Fruit fly (Drosophila melanogaster) whole organism, embryonic: ENCODE data around the gene RfC3.

Experiments used
- Antp ChIP-seq: fragments of 200-800 bp; sonication (Bioruptor generic); optimal IDR thresholded peaks from 3 replicates; lab custom pipeline; 2016; ENCODE audit warnings: missing biosample characterization, missing genetic modification characterization
- Atf6 ChIP-seq: fragments of 200-800 bp; sonication (Bioruptor generic); IDR thresholded peaks from 2 replicates; pipeline ENCODE4 v1.3.6; 2022; ENCODE audit warnings: missing biosample characterization, missing genetic modification characterization
- CG1024 ChIP-seq: fragments of 200-800 bp; sonication (Bioruptor generic); IDR thresholded peaks from 2 replicates; pipeline ENCODE4 v1.3.6; 2022; ENCODE audit warnings: missing biosample characterization, missing genetic modification characterization
- CG10462 ChIP-seq: fragments of 200-800 bp; sonication (Bioruptor generic); optimal IDR thresholded peaks from 2 replicates; lab custom pipeline; 2016; ENCODE audit warnings: missing biosample characterization, missing genetic modification characterization
- CG10979 ChIP-seq: fragments of 200-800 bp; sonication (Bioruptor generic); optimal IDR thresholded peaks from 2 replicates; lab custom pipeline; 2018; ENCODE audit warnings: missing biosample characterization, mild to moderate bottlenecking, missing genetic modification characterization, moderate library complexity
- CG11504 ChIP-seq: fragments of 200-800 bp; sonication (Bioruptor generic); optimal IDR thresholded peaks from 3 replicates; lab custom pipeline; 2019; ENCODE audit warnings: missing biosample characterization, mild to moderate bottlenecking, missing genetic modification characterization, moderate library complexity
- CG12744 ChIP-seq: fragments of 200-800 bp; sonication (Bioruptor generic); optimal IDR thresholded peaks from 2 replicates; lab custom pipeline; 2016; ENCODE audit warnings: missing biosample characterization, missing genetic modification characterization
- CG1603 ChIP-seq: fragments of 200-800 bp; sonication (Bioruptor generic); optimal IDR thresholded peaks from 2 replicates; lab custom pipeline; 2019; ENCODE audit warnings: missing biosample characterization, mild to moderate bottlenecking, missing genetic modification characterization, moderate library complexity
- CG17612 ChIP-seq: fragments of 200-800 bp; sonication (Bioruptor generic); IDR thresholded peaks from 2 replicates; pipeline ENCODE4 v1.3.6; 2022; ENCODE audit warnings: missing biosample characterization, missing genetic modification characterization
- CG30431 ChIP-seq: fragments of 200-800 bp; sonication (Bioruptor generic); optimal IDR thresholded peaks from 2 replicates; lab custom pipeline; 2017; ENCODE audit warnings: missing biosample characterization, missing genetic modification characterization
- CG3838 ChIP-seq: fragments of 200-800 bp; sonication (Bioruptor generic); optimal IDR thresholded peaks from 3 replicates; lab custom pipeline; 2016; ENCODE audit warnings: missing biosample characterization, missing genetic modification characterization
- CG42726 ChIP-seq: fragments of 200-800 bp; sonication (Bioruptor generic); IDR thresholded peaks from 2 replicates; pipeline ENCODE4 v1.3.6; 2022; ENCODE audit warnings: missing biosample characterization, missing genetic modification characterization; ENCODE audit not compliant: partially characterized antibody
- CG43689 ChIP-seq: fragments of 200-800 bp; sonication (Bioruptor generic); IDR thresholded peaks from 2 replicates; pipeline ENCODE4 v1.3.6; 2022; ENCODE audit warnings: missing biosample characterization, missing genetic modification characterization
- CG4707 ChIP-seq: fragments of 200-800 bp; sonication (Bioruptor generic); optimal IDR thresholded peaks from 2 replicates; lab custom pipeline; 2018; ENCODE audit warnings: missing biosample characterization, mild to moderate bottlenecking, missing genetic modification characterization, moderate library complexity
- CG4820 ChIP-seq: fragments of 200-800 bp; sonication (Bioruptor generic); optimal IDR thresholded peaks from 3 replicates; lab custom pipeline; 2016; ENCODE audit warnings: missing biosample characterization, missing genetic modification characterization
- CG7839 ChIP-seq: fragments of 200-800 bp; sonication (Bioruptor generic); optimal IDR thresholded peaks from 3 replicates; lab custom pipeline; 2018; ENCODE audit warnings: missing biosample characterization, mild to moderate bottlenecking, missing genetic modification characterization, moderate library complexity
- CG9797 ChIP-seq: fragments of 200-800 bp; sonication (Bioruptor generic); optimal IDR thresholded peaks from 3 replicates; lab custom pipeline; 2018; ENCODE audit warnings: missing biosample characterization, mild to moderate bottlenecking, missing genetic modification characterization
- CTCF ChIP-seq: fragments of 200-800 bp; sonication (Bioruptor generic); optimal IDR thresholded peaks from 2 replicates; lab custom pipeline; 2017; ENCODE audit warnings: missing biosample characterization, mild to moderate bottlenecking, missing genetic modification characterization, moderate library complexity
- D ChIP-seq, 2 experiments: fragments of 200-800 bp in 1 of 2; fragments of >200 bp in 1 of 2; sonication (Bioruptor generic) in 1 of 2; optimal IDR thresholded peaks; 2 replicates in 1 of 2; 3 replicates in 1 of 2; lab custom pipeline; 2017; ENCODE audit warnings: mild to moderate bottlenecking in 1 of 2, missing biosample characterization in 1 of 2, missing genetic modification characterization in 1 of 2, missing genetic modification reagents in 1 of 2
- Deaf1 ChIP-seq: fragments of 200-800 bp; optimal IDR thresholded peaks from 3 replicates; lab custom pipeline; 2019; ENCODE audit warnings: missing biosample characterization, mild to moderate bottlenecking, missing genetic modification characterization, moderate library complexity
- ERR ChIP-seq: fragments of 200-800 bp; sonication (Bioruptor generic); optimal IDR thresholded peaks from 2 replicates; lab custom pipeline; 2016; ENCODE audit warnings: missing biosample characterization, missing genetic modification characterization
- Elba2 ChIP-seq: fragments of 200-800 bp; sonication (Bioruptor generic); optimal IDR thresholded peaks from 3 replicates; lab custom pipeline; 2016; ENCODE audit warnings: missing biosample characterization, missing genetic modification characterization
- Hey ChIP-seq: fragments of 200-800 bp; sonication (Bioruptor generic); optimal IDR thresholded peaks from 3 replicates; lab custom pipeline; 2018; ENCODE audit warnings: missing biosample characterization, mild to moderate bottlenecking, missing genetic modification characterization
- Hsf ChIP-seq: fragments of 200-800 bp; sonication (Bioruptor generic); optimal IDR thresholded peaks from 3 replicates; lab custom pipeline; 2016; ENCODE audit warnings: missing biosample characterization, missing genetic modification characterization
- Kr ChIP-seq: fragments of 200-800 bp; sonication (Bioruptor generic); optimal IDR thresholded peaks from 2 replicates; lab custom pipeline; 2017; ENCODE audit warnings: missing biosample characterization, mild to moderate bottlenecking, missing genetic modification characterization
- Lhr ChIP-seq: fragments of 200-800 bp; sonication (Bioruptor generic); optimal IDR thresholded peaks from 3 replicates; lab custom pipeline; 2017; ENCODE audit warnings: mild to moderate bottlenecking, missing biosample characterization, missing genetic modification reagents, missing genetic modification characterization
- MBD-R2 ChIP-seq: fragments of 200-800 bp; sonication (Bioruptor generic); IDR thresholded peaks from 2 replicates; pipeline ENCODE4 v1.3.6; 2022; ENCODE audit warnings: missing biosample characterization, missing genetic modification characterization
- Myb ChIP-seq: fragments of 200-800 bp; sonication (Bioruptor generic); optimal IDR thresholded peaks from 2 replicates; lab custom pipeline; 2016; ENCODE audit warnings: missing biosample characterization, missing genetic modification characterization
- Poxn ChIP-seq: fragments of 200-800 bp; sonication (Bioruptor generic); IDR thresholded peaks from 2 replicates; pipeline ENCODE4 v1.3.6; 2022; ENCODE audit warnings: missing biosample characterization, missing genetic modification characterization
- Side ChIP-seq: fragments of 200-800 bp; sonication (Bioruptor generic); optimal IDR thresholded peaks from 2 replicates; lab custom pipeline; 2016; ENCODE audit warnings: missing biosample characterization, missing genetic modification characterization
- Sin3A ChIP-seq: fragments of >200 bp; optimal IDR thresholded peaks from 2 replicates; lab custom pipeline; 2018
- Xbp1 ChIP-seq: fragments of 200-800 bp; sonication (Bioruptor generic); optimal IDR thresholded peaks from 3 replicates; lab custom pipeline; 2016; ENCODE audit warnings: missing biosample characterization, mild to moderate bottlenecking, missing genetic modification characterization
- abd-A ChIP-seq: fragments of 200-800 bp; sonication (Bioruptor generic); optimal IDR thresholded peaks from 3 replicates; lab custom pipeline; 2019; ENCODE audit warnings: missing biosample characterization, mild to moderate bottlenecking, missing genetic modification characterization, moderate library complexity
- al ChIP-seq: fragments of 200-800 bp; sonication (Bioruptor generic); IDR thresholded peaks from 2 replicates; pipeline ENCODE4 v1.3.6; 2022; ENCODE audit warnings: missing biosample characterization, missing genetic modification characterization
- az2 ChIP-seq: fragments of 200-800 bp; sonication (Bioruptor generic); optimal IDR thresholded peaks from 3 replicates; lab custom pipeline; 2016; ENCODE audit warnings: missing biosample characterization, missing genetic modification characterization
- bab2 ChIP-seq: fragments of 200-800 bp; sonication (Bioruptor generic); optimal IDR thresholded peaks from 2 replicates; lab custom pipeline; 2016; ENCODE audit warnings: missing biosample characterization, missing genetic modification characterization
- bbx ChIP-seq: fragments of 200-800 bp; sonication (Bioruptor generic); IDR thresholded peaks from 2 replicates; pipeline ENCODE4 v1.3.6; 2022; ENCODE audit warnings: missing biosample characterization, missing genetic modification characterization; ENCODE audit not compliant: partially characterized antibody
- cg ChIP-seq: fragments of 200-800 bp; sonication (Bioruptor generic); optimal IDR thresholded peaks from 3 replicates; lab custom pipeline; 2019; ENCODE audit warnings: missing biosample characterization, mild to moderate bottlenecking, missing genetic modification characterization, moderate library complexity
- corto ChIP-seq: fragments of 200-800 bp; sonication (Bioruptor generic); optimal IDR thresholded peaks from 2 replicates; lab custom pipeline; 2016; ENCODE audit warnings: missing biosample characterization, mild to moderate bottlenecking, missing genetic modification characterization, moderate library complexity
- danr ChIP-seq: fragments of 200-800 bp; sonication (Bioruptor generic); IDR thresholded peaks from 2 replicates; pipeline ENCODE4 v1.3.6; 2022; ENCODE audit warnings: missing biosample characterization, missing genetic modification characterization
- gcm2 ChIP-seq: fragments of 200-800 bp; sonication (Bioruptor generic); optimal IDR thresholded peaks from 2 replicates; lab custom pipeline; 2016; ENCODE audit warnings: missing biosample characterization, missing genetic modification characterization
- gsb ChIP-seq: fragments of 200-800 bp; sonication (Bioruptor generic); IDR thresholded peaks from 2 replicates; pipeline ENCODE4 v1.3.6; 2022; ENCODE audit warnings: missing biosample characterization, missing genetic modification characterization
- gsb-n ChIP-seq: fragments of 200-800 bp; sonication (Bioruptor generic); optimal IDR thresholded peaks from 3 replicates; lab custom pipeline; 2018; ENCODE audit warnings: missing biosample characterization, mild to moderate bottlenecking, missing genetic modification characterization
- ind ChIP-seq: fragments of 200-800 bp; sonication (Bioruptor generic); optimal IDR thresholded peaks from 3 replicates; lab custom pipeline; 2016; ENCODE audit warnings: missing biosample characterization, missing genetic modification characterization
- nom ChIP-seq: fragments of 200-800 bp; sonication (Bioruptor generic); optimal IDR thresholded peaks from 2 replicates; lab custom pipeline; 2017; ENCODE audit warnings: missing biosample characterization, missing genetic modification characterization, mild to moderate bottlenecking, moderate library complexity, missing genetic modification reagents
- org-1 ChIP-seq: fragments of 200-800 bp; sonication (Bioruptor generic); optimal IDR thresholded peaks from 2 replicates; lab custom pipeline; 2017; ENCODE audit warnings: missing biosample characterization, missing genetic modification characterization
- peb ChIP-seq: fragments of 200-800 bp; sonication (Bioruptor generic); IDR thresholded peaks from 2 replicates; pipeline ENCODE4 v1.3.6; 2022; ENCODE audit warnings: missing biosample characterization, missing genetic modification characterization
- repo ChIP-seq: fragments of 200-800 bp; sonication (Bioruptor generic); optimal IDR thresholded peaks from 2 replicates; lab custom pipeline; 2016; ENCODE audit warnings: missing biosample characterization, missing genetic modification characterization
- schlank ChIP-seq: fragments of 200-800 bp; sonication (Bioruptor generic); optimal IDR thresholded peaks from 2 replicates; lab custom pipeline; 2018; ENCODE audit warnings: missing biosample characterization, mild to moderate bottlenecking, missing genetic modification characterization
- stwl ChIP-seq: fragments of 200-800 bp; sonication (Bioruptor generic); optimal IDR thresholded peaks from 3 replicates; lab custom pipeline; 2018; ENCODE audit warnings: missing biosample characterization, mild to moderate bottlenecking, missing genetic modification characterization, moderate library complexity

Gene RfC3

DNA sequence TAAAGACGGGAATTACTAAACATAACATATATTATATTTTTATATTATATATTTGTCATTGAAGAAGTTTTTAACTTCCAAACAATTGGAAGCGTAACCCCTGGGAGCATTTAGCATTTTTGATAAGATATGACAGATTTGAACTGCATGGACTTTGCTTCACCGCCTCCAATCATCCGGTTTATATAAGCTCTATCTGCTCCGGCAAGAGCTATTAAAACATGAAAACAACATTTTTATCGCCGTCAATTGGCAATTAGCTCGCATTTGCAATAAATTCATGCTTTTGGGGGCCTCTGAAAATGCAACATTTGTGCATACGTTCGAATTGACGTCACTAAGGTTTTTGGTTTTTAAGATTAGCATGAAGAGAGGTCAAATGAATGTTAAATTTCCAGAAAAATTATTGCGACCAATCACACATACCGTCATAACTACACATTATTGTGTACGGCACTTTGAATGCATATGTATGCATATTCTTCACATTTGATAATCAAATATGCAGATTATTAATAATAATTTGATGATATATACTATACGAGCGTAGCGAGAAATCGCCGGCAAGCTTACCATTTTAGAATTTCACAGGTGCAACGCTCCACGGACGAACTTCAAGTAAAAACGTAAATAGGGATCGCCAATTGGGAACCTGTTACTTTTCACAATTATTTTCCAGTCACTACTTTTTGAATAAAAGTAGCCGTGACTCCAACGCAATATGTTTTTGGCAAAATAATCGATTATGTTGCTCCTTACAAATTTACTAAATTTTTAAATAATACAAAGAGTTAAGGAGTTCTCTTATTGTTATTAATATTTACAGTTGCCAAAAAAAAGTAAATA is 23.1 kb upstream of the RfC3 start, which contains the start of gene Mdh1 (continued):
- TF ChIP-seq Myb (no peak), Lhr (GFP tag; lab: Kevin White, UChicago) (no peak), D (optimal IDR thresholded peaks at IDR 0.05; lab: Kevin White, UChicago) (no peak), D (GFP tag; optimal IDR thresholded peaks at IDR 0.05; lab: Kevin White, UChicago) (no peak), CG11504 (tag; lab: Kevin White, UChicago) (no peak), Side (GFP tag; lab: Kevin White, UChicago) (no peak), Sin3A (lab: Kevin White, UChicago) (no peak), gcm2 (GFP tag; lab: Kevin White, UChicago) (no peak), CG3838 (GFP tag; lab: Kevin White, UChicago) (no peak), Poxn (GFP tag; lab: Robert Waterston, UW) (no peak), corto (GFP tag; lab: Kevin White, UChicago) (peak; percentile 34), ERR (peak; percentile 91), CG42726 (no peak), stwl (tag; lab: Kevin White, UChicago) (peak; percentile 11), Elba2 (GFP tag; lab: Kevin White, UChicago) (peak; percentile 92), bbx (GFP tag; lab: Robert Waterston, UW) (peak; percentile 34; the same call in 1 of the 2 replicates), schlank (no peak), CG1024 (GFP tag; lab: Robert Waterston, UW) (no peak), az2 (GFP tag; lab: Kevin White, UChicago) (peak; percentile 8), Hsf (no peak), ind (GFP tag; lab: Kevin White, UChicago) (no peak)

DNA sequence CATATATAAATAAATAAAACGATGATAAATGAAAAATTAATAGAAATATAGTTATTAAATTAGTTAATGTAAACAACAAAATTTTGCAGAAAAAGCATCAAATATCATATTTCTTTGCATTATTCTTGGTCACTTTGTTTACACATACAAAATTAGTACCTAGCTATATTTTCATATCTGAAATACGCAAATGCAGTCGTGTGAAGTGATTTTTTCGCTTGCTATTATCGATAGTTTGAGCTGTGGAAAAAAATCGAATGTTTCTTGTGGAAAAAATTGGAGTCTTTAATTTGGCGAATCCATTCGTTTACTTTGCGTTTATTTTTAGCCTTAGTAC is 22.5 kb upstream of the RfC3 start, which contains the start of gene Cnot4:
Gene Cnot4, plus strand, starts transcription at position 229 of the 337 bp plus-strand sequence.
- TF ChIP-seq nom (GFP tag; lab: Kevin White, UChicago) (no peak), bab2 (GFP tag; lab: Kevin White, UChicago) (no peak), CG1603 (tag; lab: Kevin White, UChicago) (peak; percentile 17), Poxn (GFP tag; lab: Robert Waterston, UW) (no peak), Hey (tag; lab: Kevin White, UChicago) (no peak), peb (GFP tag; lab: Robert Waterston, UW) (no peak), CG9797 (GFP tag; lab: Kevin White, UChicago) (no peak), Xbp1 (GFP tag; lab: Kevin White, UChicago) (no peak), CG4820 (GFP tag; lab: Kevin White, UChicago) (no peak), CG11504 (tag; lab: Kevin White, UChicago) (no peak), CTCF (GFP tag; lab: Kevin White, UChicago) (no peak), danr (GFP tag; lab: Robert Waterston, UW) (no peak), Kr (GFP tag; lab: Kevin White, UChicago) (no peak), al (GFP tag; lab: Robert Waterston, UW) (no peak), CG10462 (GFP tag; lab: Kevin White, UChicago) (no peak), CG30431 (no peak), CG17612 (GFP tag; lab: Robert Waterston, UW) (no peak), gsb-n (peak; percentile 44), Antp (GFP tag; lab: Kevin White, UChicago) (no peak), repo (GFP tag; lab: Kevin White, UChicago) (no peak), CG7839 (tag; lab: Kevin White, UChicago) (no peak), cg (no peak), CG4707 (GFP tag; lab: Kevin White, UChicago) (no peak), CG43689 (no peak), CG12744 (GFP tag; lab: Kevin White, UChicago) (no peak), CG10979 (tag; lab: Kevin White, UChicago) (no peak), abd-A (tag; lab: Kevin White, UChicago) (no peak), Deaf1 (tag; lab: Kevin White, UChicago) (no peak), org-1 (no peak), gsb (GFP tag; lab: Robert Waterston, UW) (no peak), Atf6 (GFP tag; lab: Robert Waterston, UW) (no peak), MBD-R2 (no peak)
